Fruit fly (Drosophila melanogaster) whole organism, prepupa: Measurements from ENCODE around the gene RpL17.

Experiments used
- CG10631 ChIP-seq: fragments of 200-800 bp; sonication (Bioruptor generic); optimal IDR thresholded peaks from 2 replicates; lab custom pipeline; 2016; ENCODE audit warnings: missing biosample characterization, missing genetic modification characterization
- CG11294 ChIP-seq: fragments of 200-800 bp; sonication (Bioruptor generic); IDR thresholded peaks from 2 replicates; pipeline ENCODE4 v1.3.6; 2022; ENCODE audit warnings: missing biosample characterization, missing genetic modification characterization
- CG11762 ChIP-seq: fragments of 200-800 bp; sonication (Bioruptor generic); optimal IDR thresholded peaks from 3 replicates; lab custom pipeline; 2016; ENCODE audit warnings: missing biosample characterization, missing genetic modification characterization; ENCODE audit not compliant: insufficient read depth
- CG11902 ChIP-seq: fragments of 200-800 bp; sonication (Bioruptor generic); optimal IDR thresholded peaks from 3 replicates; lab custom pipeline; 2016; ENCODE audit warnings: missing biosample characterization, missing genetic modification characterization
- CG15336 ChIP-seq: fragments of 200-800 bp; sonication (Bioruptor generic); IDR thresholded peaks from 2 replicates; pipeline ENCODE4 v1.3.6; 2022; ENCODE audit warnings: missing biosample characterization, missing genetic modification characterization
- CG1621 ChIP-seq: fragments of 200-800 bp; sonication (Bioruptor generic); optimal IDR thresholded peaks from 3 replicates; lab custom pipeline; 2018; ENCODE audit warnings: missing biosample characterization, mild to moderate bottlenecking, missing genetic modification characterization
- CG16779 ChIP-seq: fragments of 200-800 bp; sonication (Bioruptor generic); optimal IDR thresholded peaks from 3 replicates; lab custom pipeline; 2017; ENCODE audit warnings: missing biosample characterization, mild to moderate bottlenecking, missing genetic modification characterization
- CG3032 ChIP-seq: fragments of 200-800 bp; optimal IDR thresholded peaks from 2 replicates; lab custom pipeline; 2019; ENCODE audit warnings: missing biosample characterization, mild to moderate bottlenecking, missing genetic modification characterization, moderate library complexity
- CG34406 ChIP-seq: fragments of 200-800 bp; sonication (Bioruptor generic); optimal IDR thresholded peaks from 3 replicates; lab custom pipeline; 2016; ENCODE audit warnings: missing biosample characterization, missing genetic modification characterization
- CG3919 ChIP-seq: fragments of 200-800 bp; sonication (Bioruptor generic); optimal IDR thresholded peaks from 3 replicates; lab custom pipeline; 2016; ENCODE audit warnings: missing biosample characterization, missing genetic modification characterization
- CG4318 ChIP-seq: fragments of 200-800 bp; sonication (Bioruptor generic); optimal IDR thresholded peaks from 3 replicates; lab custom pipeline; 2017; ENCODE audit warnings: missing biosample characterization, mild to moderate bottlenecking, missing genetic modification characterization
- CG6163 ChIP-seq: fragments of 200-800 bp; sonication (Bioruptor generic); IDR thresholded peaks from 3 replicates; pipeline ENCODE4 v1.3.6; 2022; ENCODE audit warnings: missing biosample characterization, missing genetic modification characterization
- CG6276 ChIP-seq: fragments of 200-800 bp; sonication (Bioruptor generic); optimal IDR thresholded peaks from 2 replicates; lab custom pipeline; 2017; ENCODE audit warnings: missing biosample characterization, mild to moderate bottlenecking, missing genetic modification characterization
- CG6792 ChIP-seq: fragments of 200-800 bp; sonication (Bioruptor generic); optimal IDR thresholded peaks from 3 replicates; lab custom pipeline; 2016; ENCODE audit warnings: missing biosample characterization, missing genetic modification characterization
- CG6808 ChIP-seq: fragments of 200-800 bp; sonication (Bioruptor generic); optimal IDR thresholded peaks from 3 replicates; lab custom pipeline; 2017; ENCODE audit warnings: missing biosample characterization, missing genetic modification characterization, mild to moderate bottlenecking, moderate library complexity, missing genetic modification reagents
- CG6854 ChIP-seq: fragments of 200-800 bp; sonication (Bioruptor generic); optimal IDR thresholded peaks from 2 replicates; lab custom pipeline; 2017; ENCODE audit warnings: missing biosample characterization, mild to moderate bottlenecking, missing genetic modification characterization
- CG7368 ChIP-seq: fragments of 200-800 bp; sonication (Bioruptor generic); optimal IDR thresholded peaks from 3 replicates; lab custom pipeline; 2016; ENCODE audit warnings: missing biosample characterization, missing genetic modification characterization
- CG8119 ChIP-seq: fragments of 200-800 bp; sonication (Bioruptor generic); IDR thresholded peaks from 3 replicates; pipeline ENCODE4 v1.3.6; 2022; ENCODE audit warnings: missing biosample characterization, missing genetic modification characterization
- CG8319 ChIP-seq: fragments of 200-800 bp; sonication (Bioruptor generic); optimal IDR thresholded peaks from 3 replicates; lab custom pipeline; 2016; ENCODE audit warnings: missing biosample characterization, missing genetic modification characterization
- CG8632 ChIP-seq: fragments of 200-800 bp; sonication (Bioruptor generic); optimal IDR thresholded peaks from 3 replicates; lab custom pipeline; 2016; ENCODE audit warnings: missing biosample characterization, missing genetic modification characterization
- CG9139 ChIP-seq: fragments of 200-800 bp; sonication (Bioruptor generic); optimal IDR thresholded peaks from 3 replicates; lab custom pipeline; 2017; ENCODE audit warnings: missing biosample characterization, mild to moderate bottlenecking, missing genetic modification characterization
- Eip78C ChIP-seq: fragments of 200-800 bp; sonication (Bioruptor generic); peaks from one replicate; lab custom pipeline; 2016; ENCODE audit warnings: missing biosample characterization, missing genetic modification characterization
- Eip93F ChIP-seq: fragments of 200-800 bp; sonication (Bioruptor generic); optimal IDR thresholded peaks from 2 replicates; lab custom pipeline; 2016; ENCODE audit warnings: missing biosample characterization, mild to moderate bottlenecking, missing genetic modification characterization
- Ets21C ChIP-seq: fragments of 200-800 bp; sonication (Bioruptor generic); optimal IDR thresholded peaks from 3 replicates; lab custom pipeline; 2016; ENCODE audit warnings: missing biosample characterization, missing genetic modification characterization
- Ets96B ChIP-seq: fragments of 200-800 bp; optimal IDR thresholded peaks from 2 replicates; lab custom pipeline; 2019; ENCODE audit warnings: missing biosample characterization, mild to moderate bottlenecking, missing genetic modification characterization, moderate library complexity
- Hr38 ChIP-seq: sonication (Bioruptor generic); optimal IDR thresholded peaks from 2 replicates; lab custom pipeline; 2016; ENCODE audit warnings: missing biosample characterization, missing genetic modification characterization
- Hr39 ChIP-seq: fragments of 200-800 bp; sonication (Bioruptor generic); optimal IDR thresholded peaks from 2 replicates; lab custom pipeline; 2016; ENCODE audit warnings: missing biosample characterization, missing genetic modification characterization
- Lpt ChIP-seq: fragments of 200-800 bp; sonication (Bioruptor generic); optimal IDR thresholded peaks from 3 replicates; lab custom pipeline; 2016; ENCODE audit warnings: missing biosample characterization, missing genetic modification characterization
- Smox ChIP-seq: fragments of 200-800 bp; sonication (Bioruptor generic); optimal IDR thresholded peaks from 3 replicates; lab custom pipeline; 2016; ENCODE audit warnings: missing biosample characterization, missing genetic modification characterization
- Sox102F ChIP-seq: fragments of 200-800 bp; sonication (Bioruptor generic); optimal IDR thresholded peaks from 2 replicates; lab custom pipeline; 2016; ENCODE audit warnings: missing biosample characterization, mild to moderate bottlenecking, missing genetic modification characterization
- Sox15 ChIP-seq: fragments of 200-800 bp; sonication (Bioruptor generic); optimal IDR thresholded peaks from 3 replicates; lab custom pipeline; 2016; ENCODE audit warnings: missing biosample characterization, missing genetic modification characterization
- achi ChIP-seq: fragments of 200-800 bp; sonication (Bioruptor generic); optimal IDR thresholded peaks from 3 replicates; lab custom pipeline; 2016; ENCODE audit warnings: missing biosample characterization, missing genetic modification characterization
- acj6 ChIP-seq: fragments of 200-800 bp; sonication (Bioruptor generic); optimal IDR thresholded peaks from 3 replicates; lab custom pipeline; 2016; ENCODE audit warnings: missing biosample characterization, missing genetic modification characterization
- cyc ChIP-seq: fragments of 200-800 bp; sonication (Bioruptor generic); optimal IDR thresholded peaks from 3 replicates; lab custom pipeline; 2016; ENCODE audit warnings: missing biosample characterization, missing genetic modification characterization
- dac ChIP-seq: fragments of 200-800 bp; sonication (Bioruptor generic); optimal IDR thresholded peaks from 2 replicates; lab custom pipeline; 2017; ENCODE audit warnings: missing biosample characterization, mild to moderate bottlenecking, missing genetic modification characterization
- eg ChIP-seq: fragments of 200-800 bp; sonication (Bioruptor generic); IDR thresholded peaks from 3 replicates; pipeline ENCODE4 v1.3.6; 2022; ENCODE audit warnings: missing biosample characterization, missing genetic modification characterization
- esn ChIP-seq: fragments of 200-800 bp; sonication (Bioruptor generic); optimal IDR thresholded peaks from 2 replicates; lab custom pipeline; 2016; ENCODE audit warnings: missing biosample characterization, mild to moderate bottlenecking, missing genetic modification characterization, moderate library complexity
- fd59A ChIP-seq: fragments of 200-800 bp; sonication (Bioruptor generic); optimal IDR thresholded peaks from 2 replicates; lab custom pipeline; 2017; ENCODE audit warnings: missing biosample characterization, mild to moderate bottlenecking, missing genetic modification characterization, missing genetic modification reagents
- fd85E ChIP-seq: fragments of 200-800 bp; sonication (Bioruptor generic); optimal IDR thresholded peaks from 3 replicates; lab custom pipeline; 2016; ENCODE audit warnings: missing biosample characterization, missing genetic modification characterization
- fkh ChIP-seq: fragments of 200-800 bp; sonication (Bioruptor generic); optimal IDR thresholded peaks from 3 replicates; lab custom pipeline; 2017; ENCODE audit warnings: missing biosample characterization, mild to moderate bottlenecking, missing genetic modification characterization, moderate library complexity
- net ChIP-seq: fragments of 200-800 bp; sonication (Bioruptor generic); optimal IDR thresholded peaks from 3 replicates; lab custom pipeline; 2016; ENCODE audit warnings: missing biosample characterization, missing genetic modification characterization
- pdm3 ChIP-seq: fragments of 200-800 bp; sonication (Bioruptor generic); optimal IDR thresholded peaks from 3 replicates; lab custom pipeline; 2016; ENCODE audit warnings: missing biosample characterization, missing genetic modification characterization
- salr ChIP-seq, 2 experiments: fragments of 200-800 bp; sonication (Bioruptor generic); optimal IDR thresholded peaks; 3 replicates each; lab custom pipeline; 2016 to 2018; ENCODE audit warnings: missing biosample characterization in 2 of 2, missing genetic modification characterization in 2 of 2, mild to moderate bottlenecking in 1 of 2
- spab ChIP-seq: fragments of 200-800 bp; sonication (Bioruptor generic); optimal IDR thresholded peaks from 2 replicates; lab custom pipeline; 2017; ENCODE audit warnings: missing biosample characterization, mild to moderate bottlenecking, missing genetic modification characterization, missing genetic modification reagents
- ss ChIP-seq, 2 experiments: fragments of 200-800 bp; sonication (Bioruptor generic); optimal IDR thresholded peaks; 2 replicates in 1 of 2; 3 replicates in 1 of 2; lab custom pipeline; 2017 to 2018; ENCODE audit warnings: mild to moderate bottlenecking in 2 of 2, missing biosample characterization in 2 of 2, missing genetic modification characterization in 2 of 2, moderate library complexity in 1 of 2
- svp ChIP-seq: fragments of 200-800 bp; sonication (Bioruptor generic); peaks from one replicate; lab custom pipeline; 2016; ENCODE audit warnings: missing biosample characterization, missing genetic modification characterization
- topi ChIP-seq: fragments of 200-800 bp; sonication (Bioruptor generic); optimal IDR thresholded peaks from 3 replicates; lab custom pipeline; 2016; ENCODE audit warnings: missing biosample characterization, missing genetic modification characterization
- vri ChIP-seq: fragments of 200-800 bp; sonication (Bioruptor generic); optimal IDR thresholded peaks from 3 replicates; lab custom pipeline; 2016; ENCODE audit warnings: missing biosample characterization, mild to moderate bottlenecking, missing genetic modification characterization

Gene RpL17

DNA sequence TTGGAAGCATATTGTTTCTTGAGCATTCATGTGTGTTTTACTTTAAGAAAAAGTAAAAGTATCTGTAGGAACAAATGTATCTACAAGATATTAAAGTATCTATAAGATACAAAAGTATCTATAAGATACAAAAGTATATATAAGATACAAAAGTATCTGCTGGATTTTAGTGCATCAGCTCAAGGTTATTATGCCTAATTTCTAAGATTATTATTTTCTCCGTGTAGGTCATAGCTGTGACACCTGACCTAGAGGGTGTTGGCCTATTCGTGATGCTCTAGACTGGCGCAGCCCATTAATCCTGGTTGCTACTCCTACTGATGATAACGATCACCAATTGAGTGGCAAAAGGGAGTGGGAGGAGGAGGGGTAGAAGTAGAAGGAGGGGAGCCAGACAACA is 34.0 kb upstream of the RpL17 start (continued):
- TF ChIP-seq CG6854 (GFP tag; lab: Kevin White, UChicago) (no peak), Ets21C (GFP tag; lab: Kevin White, UChicago) (no peak), dac (GFP tag; lab: Kevin White, UChicago) (no peak), CG11762 (GFP tag; lab: Kevin White, UChicago) (peak; percentile 8), Sox102F (GFP tag; lab: Kevin White, UChicago) (no peak), CG3032 (tag; lab: Kevin White, UChicago) (peak; percentile 55), achi (GFP tag; lab: Kevin White, UChicago) (peak; percentile 53), CG15336 (no peak), topi (peak; percentile 9), CG6808 (GFP tag; lab: Kevin White, UChicago) (peak; percentile 24), cyc (GFP tag; lab: Kevin White, UChicago) (no peak), fkh (GFP tag; lab: Kevin White, UChicago) (no peak), CG11902 (GFP tag; lab: Kevin White, UChicago) (no peak), Eip93F (GFP tag; lab: Kevin White, UChicago) (no peak), Smox (GFP tag; lab: Kevin White, UChicago) (peak; percentile 14), CG7368 (GFP tag; lab: Kevin White, UChicago) (no peak), eg (GFP tag; lab: Robert Waterston, UW) (no peak), CG34406 (GFP tag; lab: Kevin White, UChicago) (no peak), CG9139 (GFP tag; lab: Kevin White, UChicago) (peak; percentile 26), esn (no peak), CG4318 (GFP tag; lab: Kevin White, UChicago) (no peak), net (GFP tag; lab: Kevin White, UChicago) (peak; percentile 3), CG8119 (GFP tag; lab: Robert Waterston, UW) (no peak), Lpt (GFP tag; lab: Kevin White, UChicago) (no peak), CG3919 (GFP tag; lab: Kevin White, UChicago) (no peak), svp (GFP tag; lab: Kevin White, UChicago) (peak; percentile 74), Eip78C (GFP tag; lab: Kevin White, UChicago) (peak; percentile 88), spab (GFP tag; lab: Kevin White, UChicago) (peak; percentile 30), CG6276 (GFP tag; lab: Kevin White, UChicago) (no peak), acj6 (peak; percentile 42), fd85E (GFP tag; lab: Kevin White, UChicago) (no peak), CG10631 (GFP tag; lab: Kevin White, UChicago) (peak; percentile 48), pdm3 (GFP tag; lab: Kevin White, UChicago) (peak; percentile 38)

DNA sequence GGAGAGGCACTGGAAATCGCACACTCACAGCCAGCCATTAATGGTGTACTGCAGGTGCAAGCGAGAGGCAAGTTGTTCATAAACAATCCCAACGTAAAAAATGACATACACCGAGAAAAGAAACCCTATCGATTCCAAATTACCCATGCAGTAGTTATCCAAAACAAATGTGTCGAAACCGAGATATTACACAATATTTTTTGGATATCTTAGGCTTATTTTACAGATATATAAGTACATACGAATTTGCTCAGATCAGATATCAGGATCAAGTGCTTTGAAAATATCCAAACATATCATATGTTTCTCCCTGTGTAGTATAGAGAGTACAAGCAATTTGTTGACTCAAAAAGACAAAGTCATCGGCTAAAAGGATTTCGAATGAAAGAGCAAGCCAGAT is 33.4 kb upstream of the RpL17 start:
- TF ChIP-seq achi (GFP tag; lab: Kevin White, UChicago) (peak; percentile 88), Hr38 (GFP tag; lab: Kevin White, UChicago) (no peak), Sox102F (GFP tag; lab: Kevin White, UChicago) (peak; percentile 90), CG6792 (GFP tag; lab: Kevin White, UChicago) (peak; percentile 89), CG1621 (tag; lab: Kevin White, UChicago) (peak; percentile 92), CG6163 (GFP tag; lab: Robert Waterston, UW) (peak; percentile 87), CG11902 (GFP tag; lab: Kevin White, UChicago) (peak; percentile 72), CG6808 (GFP tag; lab: Kevin White, UChicago) (peak; percentile 91), CG9139 (GFP tag; lab: Kevin White, UChicago) (peak; percentile 72), Smox (GFP tag; lab: Kevin White, UChicago) (peak; percentile 89), fd59A (GFP tag; lab: Kevin White, UChicago) (peak; percentile 90), Ets96B (tag; lab: Kevin White, UChicago) (peak; percentile 95), CG11762 (GFP tag; lab: Kevin White, UChicago) (peak; percentile 87), fkh (GFP tag; lab: Kevin White, UChicago) (no peak), CG3032 (tag; lab: Kevin White, UChicago) (peak; percentile 93), Eip78C (GFP tag; lab: Kevin White, UChicago) (peak; percentile 98), CG8632 (GFP tag; lab: Kevin White, UChicago) (peak; percentile 85), svp (GFP tag; lab: Kevin White, UChicago) (peak; percentile 94), vri (GFP tag; lab: Kevin White, UChicago) (peak; percentile 81), acj6 (peak; percentile 87), CG10631 (GFP tag; lab: Kevin White, UChicago) (peak; percentile 91), salr (GFP tag; optimal IDR thresholded peaks at IDR 0.05; lab: Kevin White, UChicago) (peak; percentile 90 to 92), ss (GFP tag; optimal IDR thresholded peaks at IDR 0.05; lab: Kevin White, UChicago) (peak; percentile 83 to 92), CG11294 (GFP tag; lab: Robert Waterston, UW) (0 out of 2 replicates have a peak, but pooled peaks have one; percentile 25), fd85E (GFP tag; lab: Kevin White, UChicago) (peak; percentile 60), Hr39 (peak; percentile 91), CG8319 (GFP tag; lab: Kevin White, UChicago) (peak; percentile 71), CG15336 (peak; percentile 76), CG16779 (tag; lab: Kevin White, UChicago) (peak; percentile 63), Sox15 (GFP tag; lab: Kevin White, UChicago) (peak; percentile 75), Eip93F (GFP tag; lab: Kevin White, UChicago) (peak; percentile 41)
